Worm (Caenorhabditis elegans): ENCODE results near the gene syx-3.

DNA sequence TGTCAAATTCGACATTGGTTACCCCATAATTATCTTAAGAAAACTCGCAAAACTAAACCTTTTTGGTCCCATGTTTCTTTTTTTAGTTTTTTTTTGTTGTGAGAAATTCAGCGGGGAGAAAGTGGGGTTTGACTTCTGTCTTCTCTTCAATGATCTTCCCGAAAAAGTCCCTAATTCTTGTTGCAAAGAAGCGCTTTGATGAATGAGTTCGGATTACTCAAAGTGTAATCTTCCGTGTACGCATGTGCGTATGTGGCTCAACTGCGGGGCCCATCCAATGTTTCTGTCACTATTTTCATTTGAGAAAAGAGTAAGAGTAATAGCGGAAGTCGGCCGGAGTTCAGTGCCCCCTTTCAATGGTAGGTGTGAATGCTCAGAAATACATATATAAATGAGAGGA, 37.7 kb upstream of the syx-3 start:
- no peak for TF ChIP-seq unc-62 (GFP tag; optimal IDR thresholded peaks at IDR 0.05)
- TF ChIP-seq blmp-1 (tag; optimal IDR thresholded peaks at IDR 0.05): no peak
- TF ChIP-seq ces-1 (GFP tag; optimal IDR thresholded peaks at IDR 0.05): no peak
- no peak for TF ChIP-seq ceh-43 (GFP tag; optimal IDR thresholded peaks at IDR 0.05)
